Worm (Caenorhabditis elegans) whole organism, young adult: Measurements from ENCODE around the gene srx-120.

Experiments used
- ama-1 ChIP-seq, 3 experiments: fragments of 150-350 bp in 1 of 3; sonication (generic microtip) in 2 of 3; optimal IDR thresholded peaks; 2 replicates each; lab custom pipeline; 2014 to 2018; ENCODE audit warnings: missing biosample characterization in 2 of 3, missing genetic modification characterization in 2 of 3, missing genetic modification reagents in 2 of 3
- aptf-3 ChIP-seq: fragments of 200-800 bp; sonication (Bioruptor generic); IDR thresholded peaks from 2 replicates; pipeline ENCODE4 v1.3.6; 2022; ENCODE audit warnings: missing genetic modification characterization, missing compliant biosample characterization
- ceh-91 ChIP-seq: fragments of 200-800 bp; sonication (Bioruptor generic); IDR thresholded peaks from 2 replicates; pipeline ENCODE4 v1.3.6; 2022; ENCODE audit warnings: missing genetic modification reagents, missing genetic modification characterization, missing compliant biosample characterization
- die-1 ChIP-seq: sonication (generic microtip); optimal IDR thresholded peaks from 2 replicates; lab custom pipeline; 2016; ENCODE audit warnings: missing genotype, mild to moderate bottlenecking, missing genetic modification characterization, missing compliant biosample characterization
- dpff-1 ChIP-seq: sonication (generic microtip); optimal IDR thresholded peaks from 2 replicates; lab custom pipeline; 2017; ENCODE audit warnings: mild to moderate bottlenecking, missing genetic modification characterization, missing compliant biosample characterization
- dpl-1 ChIP-seq: fragments of 150-350 bp; optimal IDR thresholded peaks from 2 replicates; lab custom pipeline; 2014; ENCODE audit warnings: missing biosample characterization, missing genetic modification reagents, missing genetic modification characterization
- gei-17 ChIP-seq: fragments of 200-800 bp; sonication (Bioruptor generic); optimal IDR thresholded peaks from 2 replicates; lab custom pipeline; 2018; ENCODE audit warnings: mild to moderate bottlenecking, missing genetic modification characterization, missing compliant biosample characterization
- nhr-90 ChIP-seq: sonication (generic microtip); optimal IDR thresholded peaks from 2 replicates; lab custom pipeline; 2016; ENCODE audit warnings: missing genotype, mild to moderate bottlenecking, missing genetic modification characterization, missing compliant biosample characterization
- snpc-3.4 ChIP-seq: sonication (generic microtip); optimal IDR thresholded peaks from 2 replicates; lab custom pipeline; 2017; ENCODE audit warnings: missing genetic modification characterization, mild to moderate bottlenecking, missing compliant biosample characterization, antibody characterized with exemption, moderate library complexity, missing genotype, missing genetic modification reagents
- ztf-26 ChIP-seq: sonication (generic microtip); optimal IDR thresholded peaks from 2 replicates; lab custom pipeline; 2017; ENCODE audit warnings: missing genetic modification characterization, missing compliant biosample characterization
- ztf-28 ChIP-seq: fragments of 200-800 bp; sonication (Bioruptor generic); IDR thresholded peaks from 2 replicates; pipeline ENCODE4 v1.3.6; 2022; ENCODE audit warnings: missing genetic modification reagents, missing genetic modification characterization, missing compliant biosample characterization

ce11 chrII:12489903-12490302 is 41.2 kb upstream of the srx-120 start, which contains the start of gene T21B4.15:
- TF ChIP-seq aptf-3 (GFP tag; lab: Robert Waterston, UW), result no peak
- TF ChIP-seq dpl-1 (GFP tag; lab: Kevin White, UChicago), result no peak
- no peak for TF ChIP-seq ztf-28 (GFP tag; lab: Robert Waterston, UW)
- no peak for TF ChIP-seq ztf-26 (tag; lab: Kevin White, UChicago)
- no peak for TF ChIP-seq dpff-1 (tag; lab: Kevin White, UChicago)
- no peak for TF ChIP-seq nhr-90 (tag; lab: Kevin White, UChicago)
- no peak for TF ChIP-seq gei-17 (GFP tag; lab: Kevin White, UChicago)
- TF ChIP-seq snpc-3.4 (tag; lab: Kevin White, UChicago), result no peak
- no peak for TF ChIP-seq ceh-91
- no peak for TF ChIP-seq die-1 (tag; lab: Kevin White, UChicago)
- TF ChIP-seq ama-1 (optimal IDR thresholded peaks at IDR 0.05; lab: Kevin White, UChicago), result no peak
- TF ChIP-seq ama-1 (GFP tag; optimal IDR thresholded peaks at IDR 0.05; lab: Kevin White, UChicago), result no peak
